Fruit fly (Drosophila melanogaster) whole organism, prepupa: Measurements from ENCODE around the gene Obp93a.

Source experiments
- Blimp-1 ChIP-seq: fragments of 200-800 bp; sonication (Bioruptor generic); optimal IDR thresholded peaks from 3 replicates; lab custom pipeline; 2017; ENCODE audit warnings: missing biosample characterization, missing genetic modification characterization, mild to moderate bottlenecking, moderate library complexity, missing genetic modification reagents
- CG10669 ChIP-seq: fragments of 200-800 bp; sonication (Bioruptor generic); optimal IDR thresholded peaks from 3 replicates; lab custom pipeline; 2018; ENCODE audit warnings: missing biosample characterization, mild to moderate bottlenecking, missing genetic modification characterization, moderate library complexity
- CG11902 ChIP-seq: fragments of 200-800 bp; sonication (Bioruptor generic); optimal IDR thresholded peaks from 3 replicates; lab custom pipeline; 2016; ENCODE audit warnings: missing biosample characterization, missing genetic modification characterization
- CG1621 ChIP-seq: fragments of 200-800 bp; sonication (Bioruptor generic); optimal IDR thresholded peaks from 3 replicates; lab custom pipeline; 2018; ENCODE audit warnings: missing biosample characterization, mild to moderate bottlenecking, missing genetic modification characterization
- CG16779 ChIP-seq: fragments of 200-800 bp; sonication (Bioruptor generic); optimal IDR thresholded peaks from 3 replicates; lab custom pipeline; 2017; ENCODE audit warnings: missing biosample characterization, mild to moderate bottlenecking, missing genetic modification characterization
- CG31627 ChIP-seq: fragments of 200-800 bp; sonication (Bioruptor generic); optimal IDR thresholded peaks from 3 replicates; lab custom pipeline; 2016; ENCODE audit warnings: missing biosample characterization, missing genetic modification characterization
- CG34406 ChIP-seq: fragments of 200-800 bp; sonication (Bioruptor generic); optimal IDR thresholded peaks from 3 replicates; lab custom pipeline; 2016; ENCODE audit warnings: missing biosample characterization, missing genetic modification characterization
- CG3919 ChIP-seq: fragments of 200-800 bp; sonication (Bioruptor generic); optimal IDR thresholded peaks from 3 replicates; lab custom pipeline; 2016; ENCODE audit warnings: missing biosample characterization, missing genetic modification characterization
- CG4318 ChIP-seq: fragments of 200-800 bp; sonication (Bioruptor generic); optimal IDR thresholded peaks from 3 replicates; lab custom pipeline; 2017; ENCODE audit warnings: missing biosample characterization, mild to moderate bottlenecking, missing genetic modification characterization
- CG6163 ChIP-seq: fragments of 200-800 bp; sonication (Bioruptor generic); IDR thresholded peaks from 3 replicates; pipeline ENCODE4 v1.3.6; 2022; ENCODE audit warnings: missing biosample characterization, missing genetic modification characterization
- CG6792 ChIP-seq: fragments of 200-800 bp; sonication (Bioruptor generic); optimal IDR thresholded peaks from 3 replicates; lab custom pipeline; 2016; ENCODE audit warnings: missing biosample characterization, missing genetic modification characterization
- CG6808 ChIP-seq: fragments of 200-800 bp; sonication (Bioruptor generic); optimal IDR thresholded peaks from 3 replicates; lab custom pipeline; 2017; ENCODE audit warnings: missing biosample characterization, missing genetic modification characterization, mild to moderate bottlenecking, moderate library complexity, missing genetic modification reagents
- CG6854 ChIP-seq: fragments of 200-800 bp; sonication (Bioruptor generic); optimal IDR thresholded peaks from 2 replicates; lab custom pipeline; 2017; ENCODE audit warnings: missing biosample characterization, mild to moderate bottlenecking, missing genetic modification characterization
- CG7368 ChIP-seq: fragments of 200-800 bp; sonication (Bioruptor generic); optimal IDR thresholded peaks from 3 replicates; lab custom pipeline; 2016; ENCODE audit warnings: missing biosample characterization, missing genetic modification characterization
- CG8319 ChIP-seq: fragments of 200-800 bp; sonication (Bioruptor generic); optimal IDR thresholded peaks from 3 replicates; lab custom pipeline; 2016; ENCODE audit warnings: missing biosample characterization, missing genetic modification characterization
- CG9139 ChIP-seq: fragments of 200-800 bp; sonication (Bioruptor generic); optimal IDR thresholded peaks from 3 replicates; lab custom pipeline; 2017; ENCODE audit warnings: missing biosample characterization, mild to moderate bottlenecking, missing genetic modification characterization
- Eip75B ChIP-seq: fragments of 200-800 bp; sonication (Bioruptor generic); optimal IDR thresholded peaks from 3 replicates; lab custom pipeline; 2016; ENCODE audit warnings: missing biosample characterization, missing genetic modification characterization
- Eip78C ChIP-seq: fragments of 200-800 bp; sonication (Bioruptor generic); peaks from one replicate; lab custom pipeline; 2016; ENCODE audit warnings: missing biosample characterization, missing genetic modification characterization
- Eip93F ChIP-seq: fragments of 200-800 bp; sonication (Bioruptor generic); optimal IDR thresholded peaks from 2 replicates; lab custom pipeline; 2016; ENCODE audit warnings: missing biosample characterization, mild to moderate bottlenecking, missing genetic modification characterization
- Ets21C ChIP-seq: fragments of 200-800 bp; sonication (Bioruptor generic); optimal IDR thresholded peaks from 3 replicates; lab custom pipeline; 2016; ENCODE audit warnings: missing biosample characterization, missing genetic modification characterization
- Ets96B ChIP-seq: fragments of 200-800 bp; optimal IDR thresholded peaks from 2 replicates; lab custom pipeline; 2019; ENCODE audit warnings: missing biosample characterization, mild to moderate bottlenecking, missing genetic modification characterization, moderate library complexity
- Hr39 ChIP-seq: fragments of 200-800 bp; sonication (Bioruptor generic); optimal IDR thresholded peaks from 2 replicates; lab custom pipeline; 2016; ENCODE audit warnings: missing biosample characterization, missing genetic modification characterization
- Met ChIP-seq: fragments of 200-800 bp; sonication (Bioruptor generic); optimal IDR thresholded peaks from 3 replicates; lab custom pipeline; 2016; ENCODE audit warnings: missing biosample characterization, missing genetic modification characterization
- Sox102F ChIP-seq: fragments of 200-800 bp; sonication (Bioruptor generic); optimal IDR thresholded peaks from 2 replicates; lab custom pipeline; 2016; ENCODE audit warnings: missing biosample characterization, mild to moderate bottlenecking, missing genetic modification characterization
- Sox14 ChIP-seq: fragments of 200-800 bp; sonication (Bioruptor generic); optimal IDR thresholded peaks from 3 replicates; lab custom pipeline; 2016; ENCODE audit warnings: missing biosample characterization, missing genetic modification characterization
- Sox15 ChIP-seq: fragments of 200-800 bp; sonication (Bioruptor generic); optimal IDR thresholded peaks from 3 replicates; lab custom pipeline; 2016; ENCODE audit warnings: missing biosample characterization, missing genetic modification characterization
- acj6 ChIP-seq: fragments of 200-800 bp; sonication (Bioruptor generic); optimal IDR thresholded peaks from 3 replicates; lab custom pipeline; 2016; ENCODE audit warnings: missing biosample characterization, missing genetic modification characterization
- eg ChIP-seq: fragments of 200-800 bp; sonication (Bioruptor generic); IDR thresholded peaks from 3 replicates; pipeline ENCODE4 v1.3.6; 2022; ENCODE audit warnings: missing biosample characterization, missing genetic modification characterization
- esn ChIP-seq: fragments of 200-800 bp; sonication (Bioruptor generic); optimal IDR thresholded peaks from 2 replicates; lab custom pipeline; 2016; ENCODE audit warnings: missing biosample characterization, mild to moderate bottlenecking, missing genetic modification characterization, moderate library complexity
- fd59A ChIP-seq: fragments of 200-800 bp; sonication (Bioruptor generic); optimal IDR thresholded peaks from 2 replicates; lab custom pipeline; 2017; ENCODE audit warnings: missing biosample characterization, mild to moderate bottlenecking, missing genetic modification characterization, missing genetic modification reagents
- lz ChIP-seq: fragments of 200-800 bp; sonication (Bioruptor generic); optimal IDR thresholded peaks from 3 replicates; lab custom pipeline; 2016; ENCODE audit warnings: missing biosample characterization, missing genetic modification characterization
- net ChIP-seq: fragments of 200-800 bp; sonication (Bioruptor generic); optimal IDR thresholded peaks from 3 replicates; lab custom pipeline; 2016; ENCODE audit warnings: missing biosample characterization, missing genetic modification characterization
- salr ChIP-seq, 2 experiments: fragments of 200-800 bp; sonication (Bioruptor generic); optimal IDR thresholded peaks; 3 replicates each; lab custom pipeline; 2016 to 2018; ENCODE audit warnings: missing biosample characterization in 2 of 2, missing genetic modification characterization in 2 of 2, mild to moderate bottlenecking in 1 of 2
- spab ChIP-seq: fragments of 200-800 bp; sonication (Bioruptor generic); optimal IDR thresholded peaks from 2 replicates; lab custom pipeline; 2017; ENCODE audit warnings: missing biosample characterization, mild to moderate bottlenecking, missing genetic modification characterization, missing genetic modification reagents
- ss ChIP-seq, 2 experiments: fragments of 200-800 bp; sonication (Bioruptor generic); optimal IDR thresholded peaks; 2 replicates in 1 of 2; 3 replicates in 1 of 2; lab custom pipeline; 2017 to 2018; ENCODE audit warnings: mild to moderate bottlenecking in 2 of 2, missing biosample characterization in 2 of 2, missing genetic modification characterization in 2 of 2, moderate library complexity in 1 of 2
- svp ChIP-seq: fragments of 200-800 bp; sonication (Bioruptor generic); peaks from one replicate; lab custom pipeline; 2016; ENCODE audit warnings: missing biosample characterization, missing genetic modification characterization
- topi ChIP-seq: fragments of 200-800 bp; sonication (Bioruptor generic); optimal IDR thresholded peaks from 3 replicates; lab custom pipeline; 2016; ENCODE audit warnings: missing biosample characterization, missing genetic modification characterization
- vri ChIP-seq: fragments of 200-800 bp; sonication (Bioruptor generic); optimal IDR thresholded peaks from 3 replicates; lab custom pipeline; 2016; ENCODE audit warnings: missing biosample characterization, mild to moderate bottlenecking, missing genetic modification characterization

Gene Obp93a

DNA sequence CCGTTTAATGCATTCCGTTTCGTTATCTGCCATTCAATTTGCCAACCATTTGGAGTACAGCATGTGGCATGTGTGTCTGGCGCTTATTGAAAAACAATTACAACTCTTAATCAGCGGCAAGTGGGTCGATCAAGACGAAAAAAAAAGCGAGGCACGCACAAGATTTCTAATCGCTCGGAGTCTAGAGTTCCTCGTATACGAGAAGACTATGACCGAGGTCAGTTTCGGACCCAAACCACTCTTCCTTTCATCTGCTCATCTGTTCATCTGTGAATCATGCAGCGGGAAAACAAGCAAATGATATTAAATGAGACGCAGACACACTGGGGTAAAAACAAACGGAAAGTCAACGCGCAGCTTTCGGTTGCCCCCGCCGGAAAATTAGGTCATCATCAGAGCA is 38.0 kb downstream of the Obp93a start:
- peak; percentile 62 for TF ChIP-seq svp (GFP tag; lab: Kevin White, UChicago)
- no peak for TF ChIP-seq Ets21C

DNA sequence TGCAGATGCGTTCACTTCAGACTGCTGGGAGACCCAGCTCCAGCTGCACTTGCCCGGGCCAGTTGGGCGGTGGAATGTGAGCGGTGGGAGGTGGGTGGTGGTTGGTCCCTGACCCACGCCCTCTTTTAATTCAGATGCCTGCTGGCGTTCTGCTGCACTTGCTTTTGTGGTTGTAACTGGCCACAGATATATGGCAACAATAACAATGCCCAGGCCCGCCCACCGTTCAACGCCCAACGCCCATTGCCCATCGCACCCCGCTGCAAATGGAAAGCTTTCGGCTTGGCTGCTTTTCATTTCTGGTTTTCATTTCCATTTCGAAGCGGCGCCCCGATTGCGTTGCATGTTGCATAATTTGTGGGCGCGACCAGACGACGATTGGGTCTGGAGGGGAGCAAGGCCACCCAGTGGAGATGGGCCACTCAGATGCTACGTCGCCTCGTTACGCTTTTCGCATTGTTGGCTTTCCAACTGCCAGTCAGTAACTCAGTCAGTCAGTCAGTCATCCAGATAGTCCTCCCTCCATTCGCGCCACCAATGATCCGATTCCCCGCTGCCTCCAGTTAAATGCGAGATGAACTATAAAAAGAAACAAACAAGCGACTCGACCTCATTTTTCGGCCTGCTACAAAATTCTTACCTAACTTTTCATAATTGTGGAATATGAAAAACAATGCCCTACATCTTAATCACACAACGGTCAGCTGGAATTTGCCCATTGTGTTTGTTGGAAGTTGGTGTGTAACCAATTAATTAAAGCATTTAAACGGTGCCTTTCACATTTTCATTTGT is 39.1 kb downstream of the Obp93a start:
- no peak for TF ChIP-seq Sox102F
- TF ChIP-seq Eip78C (GFP tag; lab: Kevin White, UChicago), result peak; percentile 23
- TF ChIP-seq Sox15 (GFP tag; lab: Kevin White, UChicago), result no peak
- TF ChIP-seq acj6 (GFP tag; lab: Kevin White, UChicago), result no peak
- TF ChIP-seq svp (GFP tag; lab: Kevin White, UChicago), result peak; percentile 63

DNA sequence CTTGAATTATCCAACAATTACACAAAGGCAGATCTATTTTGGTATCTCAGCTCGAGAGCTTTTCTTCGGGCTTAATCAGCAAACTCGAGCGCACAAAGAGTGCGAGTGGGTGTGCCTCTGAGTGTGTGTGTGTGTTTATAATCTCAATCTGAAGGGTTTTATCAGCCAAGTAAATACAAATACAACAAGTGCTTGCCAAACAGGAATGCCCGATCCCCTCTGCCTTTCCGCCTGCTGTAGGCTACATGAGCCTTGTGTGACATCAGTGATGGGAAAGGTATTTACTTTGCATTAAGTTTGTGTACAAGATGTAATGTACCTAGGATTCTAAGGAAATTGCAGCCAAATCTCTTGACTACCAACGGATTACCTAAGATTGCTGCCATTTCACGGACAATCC is 40.1 kb downstream of the Obp93a start:
- TF ChIP-seq CG9139 (GFP tag; lab: Kevin White, UChicago) (no peak), vri (peak; percentile 18), CG11902 (GFP tag; lab: Kevin White, UChicago) (no peak), ss (GFP tag; optimal IDR thresholded peaks at IDR 0.05; lab: Kevin White, UChicago) (peak in 1 of 2 experiments; percentile 57), Eip93F (GFP tag; lab: Kevin White, UChicago) (no peak), topi (GFP tag; lab: Kevin White, UChicago) (peak; percentile 51), CG1621 (tag; lab: Kevin White, UChicago) (no peak), salr (GFP tag; optimal IDR thresholded peaks at IDR 0.05; lab: Kevin White, UChicago) (peak in 1 of 2 experiments; percentile 30), Hr39 (GFP tag; lab: Kevin White, UChicago) (no peak), CG34406 (GFP tag; lab: Kevin White, UChicago) (peak; percentile 42), Ets21C (no peak), CG6792 (peak; percentile 43), Eip78C (GFP tag; lab: Kevin White, UChicago) (peak; percentile 87), spab (GFP tag; lab: Kevin White, UChicago) (peak; percentile 24), Sox14 (GFP tag; lab: Kevin White, UChicago) (peak; percentile 13), CG10669 (GFP tag; lab: Kevin White, UChicago) (peak; percentile 52), CG3919 (no peak), lz (GFP tag; lab: Kevin White, UChicago) (peak; percentile 3), svp (GFP tag; lab: Kevin White, UChicago) (peak; percentile 22), net (GFP tag; lab: Kevin White, UChicago) (no peak), CG16779 (tag; lab: Kevin White, UChicago) (no peak), CG6163 (GFP tag; lab: Robert Waterston, UW) (peak; percentile 72), CG4318 (no peak), CG6854 (peak; percentile 56), Met (GFP tag; lab: Kevin White, UChicago) (no peak), eg (GFP tag; lab: Robert Waterston, UW) (peak; percentile 41; the same call in 2 of the 3 replicates), fd59A (GFP tag; lab: Kevin White, UChicago) (peak; percentile 35), CG6808 (GFP tag; lab: Kevin White, UChicago) (peak; percentile 23), esn (peak; percentile 48), Eip75B (GFP tag; lab: Kevin White, UChicago) (peak; percentile 13), Blimp-1 (GFP tag; lab: Kevin White, UChicago) (peak; percentile 24), Ets96B (tag; lab: Kevin White, UChicago) (no peak), CG8319 (GFP tag; lab: Kevin White, UChicago) (peak; percentile 3), CG7368 (peak; percentile 58), CG31627 (GFP tag; lab: Kevin White, UChicago) (no peak)
